Worm (Caenorhabditis elegans) whole organism, L3 larva: Measurements from ENCODE around the gene Y102A5C.40.
"Not testable (repeated sequence)": the region's sequence is repeated elsewhere in the genome, so short reads cannot be mapped to it uniquely, and the experiment has no call there.

ENCODE experiments used
- aly-2 ChIP-seq: fragments of 150-350 bp; optimal IDR thresholded peaks from 2 replicates; lab custom pipeline; 2014; ENCODE audit warnings: missing biosample characterization, missing genetic modification characterization
- lsy-12 ChIP-seq: sonication (generic microtip); optimal IDR thresholded peaks from 2 replicates; lab custom pipeline; 2016; ENCODE audit warnings: mild to moderate bottlenecking, missing genetic modification characterization, missing compliant biosample characterization
- skn-1 ChIP-seq: fragments of 150-350 bp; optimal IDR thresholded peaks from 2 replicates; lab custom pipeline; 2014; ENCODE audit warnings: missing biosample characterization, missing genetic modification characterization

Y102A5C.40 gene

DNA sequence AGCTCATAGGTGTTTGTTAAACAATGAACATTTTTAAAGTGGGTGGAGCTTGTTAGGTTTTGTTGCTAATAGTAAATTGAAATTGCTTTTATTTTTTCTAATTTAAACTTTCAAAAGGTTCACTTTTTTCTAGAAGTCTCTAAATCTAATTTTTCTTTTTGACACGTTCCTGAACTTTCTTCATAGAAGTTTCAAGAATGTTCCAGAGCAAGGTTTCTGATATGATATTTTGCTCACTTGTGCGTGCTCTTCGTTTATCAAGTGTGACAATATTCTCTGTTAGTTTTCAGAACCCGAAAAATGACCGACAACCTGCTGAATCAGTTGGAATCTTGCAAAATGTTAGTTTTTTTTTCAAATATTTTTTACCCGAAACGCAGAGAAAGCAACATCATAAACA, 48.2 kb downstream of the Y102A5C.40 start, which contains the start of gene fbxa-148:
fbxa-148 (plus strand) TSS at position 301 of the 400 bp plus-strand sequence.
- TF ChIP-seq skn-1 (tag; lab: Kevin White, UChicago); aly-2; lsy-12: not testable (repeated sequence)
